Fruit fly (Drosophila melanogaster) whole organism, embryonic: ENCODE results near the gene CG31275.

Experiments used
- CG6272 ChIP-seq: fragments of 200-800 bp; sonication (Bioruptor generic); IDR thresholded peaks from 2 replicates; pipeline ENCODE4 v1.3.6; 2022; ENCODE audit warnings: missing biosample characterization, missing genetic modification characterization
- CG7372 ChIP-seq: fragments of 200-800 bp; sonication (Bioruptor generic); IDR thresholded peaks from 2 replicates; pipeline ENCODE4 v1.3.6; 2022; ENCODE audit warnings: missing biosample characterization, missing genetic modification characterization
- D19A ChIP-seq: fragments of 200-800 bp; optimal IDR thresholded peaks from 3 replicates; lab custom pipeline; 2019; ENCODE audit warnings: missing biosample characterization, mild to moderate bottlenecking, missing genetic modification characterization, moderate library complexity
- ftz-f1 ChIP-seq: fragments of 200-800 bp; sonication (Bioruptor generic); optimal IDR thresholded peaks from 2 replicates; lab custom pipeline; 2016; ENCODE audit warnings: missing biosample characterization, missing genetic modification characterization
- psq ChIP-seq: fragments of 200-800 bp; sonication (Bioruptor generic); optimal IDR thresholded peaks from 2 replicates; lab custom pipeline; 2017; ENCODE audit warnings: missing biosample characterization, missing genetic modification characterization

- TF ChIP-seq D19A (no peak), CG7372 (GFP tag; lab: Robert Waterston, UW) (no peak), psq (GFP tag; lab: Kevin White, UChicago) (no peak), CG6272 (no peak), ftz-f1 (no peak)
These were observed 3.7 kb upstream of the CG31275 start for dm6 chr3R:16754874-16755273.
